Fruit fly (Drosophila melanogaster): ENCODE results near the gene CG12715.

Gene CG12715

dm6 chrX:13099919-13100318, 44.8 kb upstream of the CG12715 start (continued):
- no peak for TF ChIP-seq Bgb (GFP tag; IDR thresholded peaks at IDR 0.05; ENCODE audit: partially characterized antibody)
- no peak for TF ChIP-seq CG6791 (GFP tag; IDR thresholded peaks at IDR 0.05; ENCODE audit: partially characterized antibody)
- no peak; the same call in 1 of the 3 replicates for TF ChIP-seq sr (GFP tag; IDR thresholded peaks at IDR 0.05)
- peak; percentile 5 for TF ChIP-seq Ets97D (GFP tag; optimal IDR thresholded peaks at IDR 0.05)
- TF ChIP-seq Nf-YA (GFP tag; IDR thresholded peaks at IDR 0.05): peak; percentile 69
- no peak for TF ChIP-seq Camta (GFP tag; optimal IDR thresholded peaks at IDR 0.05)
- peak; percentile 64 for TF ChIP-seq CG1603 (tag; optimal IDR thresholded peaks at IDR 0.05)
- TF ChIP-seq CG6813 (GFP tag; optimal IDR thresholded peaks at IDR 0.05): peak; percentile 80
- no peak for TF ChIP-seq MESR4 (GFP tag; optimal IDR thresholded peaks at IDR 0.05)
- TF ChIP-seq CG17186 (GFP tag; optimal IDR thresholded peaks at IDR 0.05): no peak
- TF ChIP-seq CG31441 (GFP tag; IDR thresholded peaks at IDR 0.05): peak; percentile 81
- TF ChIP-seq sima (GFP tag; optimal IDR thresholded peaks at IDR 0.05): no peak
- TF ChIP-seq CG1832 (GFP tag; optimal IDR thresholded peaks at IDR 0.05): no peak
- TF ChIP-seq CG4360 (GFP tag; IDR thresholded peaks at IDR 0.05): peak; percentile 48
- TF ChIP-seq CG31365 (tag; optimal IDR thresholded peaks at IDR 0.05): peak; percentile 28
- no peak for TF ChIP-seq Stat92E (GFP tag; optimal IDR thresholded peaks at IDR 0.05)
- peak; percentile 83 for TF ChIP-seq CG7357 (GFP tag; IDR thresholded peaks at IDR 0.05)
- no peak for TF ChIP-seq Atf3 (GFP tag; optimal IDR thresholded peaks at IDR 0.05)
- TF ChIP-seq aop (GFP tag; IDR thresholded peaks at IDR 0.05): 0 out of 2 replicates have a peak, but pooled peaks have one; percentile 37
- TF ChIP-seq pros (GFP tag; optimal IDR thresholded peaks at IDR 0.05): no peak
- TF ChIP-seq sug (tag; optimal IDR thresholded peaks at IDR 0.05): peak; percentile 77
- TF ChIP-seq ftz-f1 (GFP tag; optimal IDR thresholded peaks at IDR 0.05): peak; percentile 24
- peak; percentile 84 for TF ChIP-seq Gug (GFP tag; IDR thresholded peaks at IDR 0.05)
- peak; percentile 82 for TF ChIP-seq CG32772 (GFP tag; IDR thresholded peaks at IDR 0.05)
- TF ChIP-seq CG2712 (tag; optimal IDR thresholded peaks at IDR 0.05): peak; percentile 76
- TF ChIP-seq CG32532 (GFP tag; IDR thresholded peaks at IDR 0.05): peak; percentile 94
- peak; percentile 44 for TF ChIP-seq CG14710 (tag; optimal IDR thresholded peaks at IDR 0.05)
- TF ChIP-seq CG1529 (GFP tag; optimal IDR thresholded peaks at IDR 0.05): peak; percentile 34
- no peak for TF ChIP-seq NC2α (GFP tag; optimal IDR thresholded peaks at IDR 0.05)
- peak; percentile 80 for TF ChIP-seq CG2889 (GFP tag; IDR thresholded peaks at IDR 0.05)
- TF ChIP-seq CG34224 (GFP tag; IDR thresholded peaks at IDR 0.05; ENCODE audit: partially characterized antibody): no peak
- no peak for TF ChIP-seq CG2129 (GFP tag; IDR thresholded peaks at IDR 0.05; ENCODE audit: partially characterized antibody)
- TF ChIP-seq bab2 (GFP tag; optimal IDR thresholded peaks at IDR 0.05): peak; percentile 23
- peak; percentile 84 for TF ChIP-seq CG31224 (GFP tag; IDR thresholded peaks at IDR 0.05)
- TF ChIP-seq Abd-B (GFP tag; optimal IDR thresholded peaks at IDR 0.05): peak; percentile 78
- peak; percentile 82; the same call in 1 of the 2 replicates for TF ChIP-seq CG14667 (GFP tag; IDR thresholded peaks at IDR 0.05)
- TF ChIP-seq wor (GFP tag; IDR thresholded peaks at IDR 0.05): peak; percentile 62
- no peak for TF ChIP-seq CG17802 (tag; optimal IDR thresholded peaks at IDR 0.05)
- no peak for TF ChIP-seq p53 (GFP tag; optimal IDR thresholded peaks at IDR 0.05)
- TF ChIP-seq CG14860 (GFP tag; IDR thresholded peaks at IDR 0.05; ENCODE audit: partially characterized antibody): no peak
- TF ChIP-seq Antp (GFP tag; optimal IDR thresholded peaks at IDR 0.05): no peak
- TF ChIP-seq ems (GFP tag; optimal IDR thresholded peaks at IDR 0.05): no peak
- TF ChIP-seq hb (GFP tag; IDR thresholded peaks at IDR 0.05; ENCODE audit: partially characterized antibody): no peak
- TF ChIP-seq Nf-YB (GFP tag; optimal IDR thresholded peaks at IDR 0.05): peak; percentile 50
- no peak for TF ChIP-seq gcm2 (GFP tag; optimal IDR thresholded peaks at IDR 0.05)
- TF ChIP-seq CG7928 (GFP tag; optimal IDR thresholded peaks at IDR 0.05): peak; percentile 20
- TF ChIP-seq trem (tag; optimal IDR thresholded peaks at IDR 0.05): peak; percentile 10
- TF ChIP-seq sens (GFP tag): peak; percentile 75
- TF ChIP-seq CG6765 (GFP tag; optimal IDR thresholded peaks at IDR 0.05): peak; percentile 76
- peak; percentile 89 for TF ChIP-seq CG13424 (tag; optimal IDR thresholded peaks at IDR 0.05)
- TF ChIP-seq CG2678 (tag; optimal IDR thresholded peaks at IDR 0.05): peak; percentile 91
